Worm (Caenorhabditis elegans) whole organism, young adult: Measurements from ENCODE around the gene ptp-5.2.

ENCODE experiments used
- ama-1 ChIP-seq, 3 experiments: fragments of 150-350 bp in 1 of 3; sonication (generic microtip) in 2 of 3; optimal IDR thresholded peaks; 2 replicates each; lab custom pipeline; 2014 to 2018; ENCODE audit warnings: missing biosample characterization in 2 of 3, missing genetic modification characterization in 2 of 3, missing genetic modification reagents in 2 of 3
- ceh-91 ChIP-seq: fragments of 200-800 bp; sonication (Bioruptor generic); IDR thresholded peaks from 2 replicates; pipeline ENCODE4 v1.3.6; 2022; ENCODE audit warnings: missing genetic modification reagents, missing genetic modification characterization, missing compliant biosample characterization
- die-1 ChIP-seq: sonication (generic microtip); optimal IDR thresholded peaks from 2 replicates; lab custom pipeline; 2016; ENCODE audit warnings: missing genotype, mild to moderate bottlenecking, missing genetic modification characterization, missing compliant biosample characterization
- efl-1 ChIP-seq: fragments of 150-350 bp; optimal IDR thresholded peaks from 2 replicates; lab custom pipeline; 2014; ENCODE audit warnings: missing biosample characterization, missing genetic modification reagents, missing genetic modification characterization
- hlh-26 ChIP-seq: fragments of 200-800 bp; sonication (Bioruptor generic); conservative IDR thresholded peaks from 2 replicates; pipeline ENCODE4 v1.3.6; 2022; ENCODE audit warnings: missing genetic modification reagents, missing genetic modification characterization, missing compliant biosample characterization
- lir-1 ChIP-seq: fragments of 200-800 bp; sonication (Bioruptor generic); conservative IDR thresholded peaks from 2 replicates; pipeline ENCODE4 v1.3.6; 2022; ENCODE audit warnings: missing genetic modification reagents, missing genetic modification characterization, missing compliant biosample characterization
- madf-3 ChIP-seq: fragments of 200-800 bp; sonication (Bioruptor generic); IDR thresholded peaks from 2 replicates; pipeline ENCODE4 v1.3.6; 2022; ENCODE audit warnings: missing genetic modification reagents, missing genetic modification characterization, missing compliant biosample characterization
- nhr-80 ChIP-seq: sonication (generic microtip); optimal IDR thresholded peaks from 2 replicates; lab custom pipeline; 2016; ENCODE audit warnings: missing genetic modification characterization, missing compliant biosample characterization
- snpc-4 ChIP-seq, 5 experiments: fragments of 150-350 bp in 1 of 5; sonication (generic microtip) in 4 of 5; optimal IDR thresholded peaks; 2 replicates each; lab custom pipeline; 2014 to 2018; ENCODE audit warnings: missing genetic modification characterization in 5 of 5, missing biosample characterization in 3 of 5, antibody characterized with exemption in 2 of 5, mild to moderate bottlenecking in 2 of 5, missing compliant biosample characterization in 2 of 5, missing genotype in 2 of 5, moderate library complexity in 2 of 5, missing genetic modification reagents in 1 of 5

ce11 chrIV:14790579-14790978 is 29.8 kb upstream of the ptp-5.2 start:
- TF ChIP-seq nhr-80 (tag; lab: Kevin White, UChicago) (no peak), hlh-26 (GFP tag; lab: Robert Waterston, UW) (no peak), madf-3 (GFP tag; lab: Robert Waterston, UW) (no peak), die-1 (tag; lab: Kevin White, UChicago) (peak; percentile 35), efl-1 (GFP tag; lab: Kevin White, UChicago) (no peak), snpc-4 (GFP tag; optimal IDR thresholded peaks at IDR 0.05; lab: Kevin White, UChicago) (peak; percentile 72), snpc-4 (tag; optimal IDR thresholded peaks at IDR 0.05; lab: Kevin White, UChicago) (peak in 3 of 4 experiments; percentile 20 to 90 (median 45)), ama-1 (optimal IDR thresholded peaks at IDR 0.05; lab: Kevin White, UChicago) (no peak), ama-1 (GFP tag; optimal IDR thresholded peaks at IDR 0.05; lab: Kevin White, UChicago) (peak in 1 of 2 experiments; percentile 47), lir-1 (GFP tag; lab: Robert Waterston, UW) (no peak), ceh-91 (GFP tag; lab: Robert Waterston, UW) (no peak)
